Fruit fly (Drosophila melanogaster): ENCODE measurements around the gene Dredd.

- TF ChIP-seq pan (optimal IDR thresholded peaks at IDR 0.05) (no peak), Dif (GFP tag; optimal IDR thresholded peaks at IDR 0.05; ENCODE audit: partially characterized antibody) (no peak), Dfd (GFP tag; optimal IDR thresholded peaks at IDR 0.05) (no peak), ey (GFP tag; optimal IDR thresholded peaks at IDR 0.05) (no peak), Abd-B (GFP tag; optimal IDR thresholded peaks at IDR 0.05) (no peak), woc (GFP tag; optimal IDR thresholded peaks at IDR 0.05) (no peak)
These were observed 12.0 kb downstream of the Dredd start, which contains the start of gene CG13369 for dm6 chrX:623357-623756.

Data from whole organism, wandering third instar larva.